Worm (Caenorhabditis elegans) whole organism, L2 larva: ENCODE data around the gene F58F12.3.
A peak's percentile ranks its signal among the peaks of the same experiment; 100 is the strongest.

Experiments
- C34F6.9 ChIP-seq: fragments of 150-350 bp; optimal IDR thresholded peaks from 2 replicates; lab custom pipeline; 2014; ENCODE audit warnings: missing biosample characterization, missing genetic modification characterization
- Y55F3AM.14 ChIP-seq: fragments of 200-800 bp; sonication (Bioruptor generic); optimal IDR thresholded peaks from 2 replicates; lab custom pipeline; 2018; ENCODE audit warnings: mild to moderate bottlenecking, missing genetic modification characterization, missing compliant biosample characterization
- aly-2 ChIP-seq: fragments of 150-350 bp; optimal IDR thresholded peaks from 2 replicates; lab custom pipeline; 2014; ENCODE audit warnings: missing biosample characterization, missing genetic modification characterization
- ama-1 ChIP-seq: fragments of 150-350 bp; optimal IDR thresholded peaks from 2 replicates; lab custom pipeline; 2018; ENCODE audit warnings: inconsistent platforms
- blmp-1 ChIP-seq: sonication (generic microtip); optimal IDR thresholded peaks from 2 replicates; lab custom pipeline; 2017; ENCODE audit warnings: missing genetic modification characterization, mild to moderate bottlenecking, missing compliant biosample characterization, antibody characterized with exemption, moderate library complexity; ENCODE audit not compliant: insufficient read depth
- ceh-16 ChIP-seq: fragments of 150-350 bp; optimal IDR thresholded peaks from 2 replicates; lab custom pipeline; 2014; ENCODE audit warnings: missing biosample characterization, missing genetic modification characterization
- ceh-82 ChIP-seq: fragments of 150-350 bp; optimal IDR thresholded peaks from 2 replicates; lab custom pipeline; 2014; ENCODE audit warnings: missing biosample characterization, missing genetic modification characterization
- egl-27 ChIP-seq: sonication (generic microtip); optimal IDR thresholded peaks from 3 replicates; lab custom pipeline; 2017; ENCODE audit warnings: missing biosample characterization, missing genetic modification reagents, missing genetic modification characterization
- elt-3 ChIP-seq: sonication (generic microtip); optimal IDR thresholded peaks from 2 replicates; lab custom pipeline; 2017; ENCODE audit warnings: missing biosample characterization, missing genetic modification characterization
- fos-1 ChIP-seq: fragments of 150-350 bp; optimal IDR thresholded peaks from 2 replicates; lab custom pipeline; 2014; ENCODE audit warnings: missing biosample characterization, missing genetic modification characterization
- nhr-12 ChIP-seq: fragments of 150-350 bp; optimal IDR thresholded peaks from 2 replicates; lab custom pipeline; 2014; ENCODE audit warnings: missing biosample characterization, missing genetic modification characterization
- snpc-4 ChIP-seq: fragments of 150-350 bp; optimal IDR thresholded peaks from 2 replicates; lab custom pipeline; 2014; ENCODE audit warnings: missing biosample characterization, missing genetic modification characterization

DNA sequence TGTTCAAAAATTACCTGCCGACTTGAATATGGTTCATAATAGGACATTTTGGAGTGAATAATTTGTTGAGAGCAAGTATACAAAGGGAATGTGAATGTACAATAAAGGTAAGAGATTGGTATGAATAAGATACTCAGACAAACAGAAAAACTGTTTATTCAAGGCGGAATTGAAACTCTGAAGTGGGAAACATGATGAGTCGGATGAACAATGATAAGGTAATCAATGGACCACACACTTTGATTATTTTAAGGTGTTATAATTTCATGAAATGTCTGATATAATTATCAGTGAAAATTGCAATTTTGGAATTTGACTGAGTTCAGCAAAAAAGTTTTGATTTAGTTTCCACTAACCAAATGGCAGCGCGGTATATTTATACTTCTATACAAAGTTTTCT lies 51.6 kb downstream of the F58F12.3 start:
- TF ChIP-seq elt-3 (tag; lab: Kevin White, UChicago) = no peak
- no peak for TF ChIP-seq aly-2 (tag; lab: Kevin White, UChicago)
- TF ChIP-seq ama-1 = no peak
- no peak for TF ChIP-seq ceh-82 (tag; lab: Kevin White, UChicago)
- no peak for TF ChIP-seq C34F6.9 (tag; lab: Kevin White, UChicago)
- TF ChIP-seq snpc-4 (tag; lab: Kevin White, UChicago) = no peak
- peak; percentile 46 for TF ChIP-seq fos-1 (tag; lab: Kevin White, UChicago)
- no peak for TF ChIP-seq Y55F3AM.14 (GFP tag; lab: Kevin White, UChicago)
- TF ChIP-seq egl-27 (tag; lab: Kevin White, UChicago) = no peak
- no peak for TF ChIP-seq ceh-16 (tag; lab: Kevin White, UChicago)
- TF ChIP-seq blmp-1 = no peak
- TF ChIP-seq nhr-12 = no peak
